Worm (Caenorhabditis elegans) whole organism, L4/young adult: ENCODE measurements around the gene agmo-1.

Experiments
- W03F9.2 ChIP-seq: fragments of 150-350 bp; optimal IDR thresholded peaks from 2 replicates; lab custom pipeline; 2014; ENCODE audit warnings: missing biosample characterization, missing genetic modification characterization
- dao-5 ChIP-seq: sonication (generic microtip); optimal IDR thresholded peaks from 2 replicates; lab custom pipeline; 2016; ENCODE audit warnings: missing genotype, missing genetic modification characterization, moderate library complexity, missing compliant biosample characterization
- him-1 ChIP-seq: sonication (generic microtip); optimal IDR thresholded peaks from 2 replicates; lab custom pipeline; 2016; ENCODE audit warnings: missing genotype, missing genetic modification reagents, missing genetic modification characterization, missing compliant biosample characterization

Gene agmo-1

DNA sequence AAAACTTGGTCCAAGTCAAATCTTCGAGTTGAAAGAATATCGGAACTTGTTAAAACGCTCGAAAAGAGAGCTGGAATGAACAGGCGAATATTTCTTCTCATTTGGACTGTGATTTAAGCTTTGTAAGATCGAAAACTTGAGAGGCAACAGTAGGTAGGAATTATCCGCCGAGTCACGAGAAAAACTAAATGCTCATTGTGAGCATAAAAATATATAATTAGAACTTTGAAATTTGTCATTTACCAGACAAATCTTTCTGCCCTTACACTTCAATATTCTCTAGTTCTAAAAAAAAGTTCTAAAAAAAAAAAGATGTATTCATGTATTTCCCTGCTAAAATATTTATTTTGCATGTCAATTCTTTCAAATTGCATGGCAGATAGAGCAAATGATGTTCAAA, 34.1 kb downstream of the agmo-1 start, which contains the start of the genes irld-19 and irld-61:
irld-19 (minus strand) TSS at position 101 of the 400 bp plus-strand sequence.
irld-61 (plus strand) TSS at position 313 of the 400 bp plus-strand sequence.
- TF ChIP-seq W03F9.2 (tag; lab: Kevin White, UChicago) (no peak), him-1 (tag; lab: Kevin White, UChicago) (no peak), dao-5 (tag; lab: Kevin White, UChicago) (no peak)

DNA sequence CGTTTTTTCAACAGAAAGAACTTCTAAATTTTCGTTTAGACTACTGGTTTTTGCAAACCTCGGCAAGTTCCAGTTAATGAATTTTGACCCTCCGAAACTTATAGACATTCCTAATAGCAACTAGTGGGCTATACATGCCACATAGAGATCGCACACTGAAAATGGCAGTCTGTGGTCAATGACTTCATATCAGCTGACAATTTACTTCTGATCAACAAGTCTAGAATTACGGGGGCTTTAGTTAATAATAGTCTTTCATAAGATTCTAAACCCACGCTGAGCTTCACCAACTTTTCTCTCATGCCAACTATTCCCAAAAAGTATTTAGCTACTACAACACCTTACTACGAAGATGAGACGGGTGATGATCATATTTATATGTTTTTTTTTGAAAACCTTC, 41.0 kb downstream of the agmo-1 start, which contains the start of gene srw-9:
srw-9 (plus strand) TSS at position 301 of the 400 bp plus-strand sequence.
- TF ChIP-seq dao-5 (tag; lab: Kevin White, UChicago) (no peak), him-1 (tag; lab: Kevin White, UChicago) (no peak)

DNA sequence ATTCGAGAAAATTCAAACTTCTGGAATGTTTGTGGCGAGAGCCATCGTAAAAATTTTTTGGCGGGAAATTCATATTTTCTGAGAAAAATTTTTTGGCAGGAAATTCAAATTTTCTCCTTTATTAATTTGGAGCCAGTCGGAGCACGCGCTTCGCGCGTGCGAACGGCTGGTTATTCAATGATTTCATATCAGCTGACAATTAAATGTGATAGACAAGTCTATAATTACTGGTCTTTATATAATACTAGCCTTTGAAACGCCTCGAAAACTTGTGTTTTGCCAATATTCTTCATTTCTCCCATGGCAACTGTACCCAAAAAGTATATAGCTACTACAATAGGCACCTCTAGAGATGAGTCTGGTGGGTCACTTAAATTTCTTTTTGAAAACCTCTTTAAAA, 43.3 kb downstream of the agmo-1 start, which contains the start of gene srw-10:
srw-10 (plus strand) TSS at position 301 of the 400 bp plus-strand sequence.
- no peak for TF ChIP-seq W03F9.2 (tag; lab: Kevin White, UChicago)
- TF ChIP-seq him-1 (tag; lab: Kevin White, UChicago): no peak
- TF ChIP-seq dao-5 (tag; lab: Kevin White, UChicago): no peak

DNA sequence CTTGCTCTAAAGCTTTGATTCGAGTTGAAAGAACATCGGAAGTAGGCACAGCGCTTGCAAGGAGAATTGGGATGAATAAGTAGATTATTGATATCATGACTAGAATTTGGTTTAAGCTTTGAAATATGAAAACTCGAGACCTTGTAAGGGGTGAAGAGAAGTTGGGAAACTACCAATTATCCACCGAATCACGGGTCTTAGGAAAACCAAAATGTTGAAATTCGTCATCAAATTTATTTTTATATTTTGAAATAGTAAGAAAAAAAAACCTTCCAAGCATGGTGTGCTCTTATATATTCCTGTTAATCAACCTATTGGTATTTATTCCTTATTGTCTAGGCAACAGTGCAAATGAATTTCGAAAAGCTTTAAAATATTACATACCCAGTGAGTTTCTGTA, 47.5 kb downstream of the agmo-1 start, which contains the start of the genes irld-60 and irld-20:
irld-60 (minus strand) TSS at position 101 of the 400 bp plus-strand sequence.
irld-20 (plus strand) TSS at position 279 of the 400 bp plus-strand sequence.
- no peak for TF ChIP-seq dao-5 (tag; lab: Kevin White, UChicago)
- TF ChIP-seq him-1 (tag; lab: Kevin White, UChicago): no peak
- TF ChIP-seq W03F9.2 (tag; lab: Kevin White, UChicago): no peak

DNA sequence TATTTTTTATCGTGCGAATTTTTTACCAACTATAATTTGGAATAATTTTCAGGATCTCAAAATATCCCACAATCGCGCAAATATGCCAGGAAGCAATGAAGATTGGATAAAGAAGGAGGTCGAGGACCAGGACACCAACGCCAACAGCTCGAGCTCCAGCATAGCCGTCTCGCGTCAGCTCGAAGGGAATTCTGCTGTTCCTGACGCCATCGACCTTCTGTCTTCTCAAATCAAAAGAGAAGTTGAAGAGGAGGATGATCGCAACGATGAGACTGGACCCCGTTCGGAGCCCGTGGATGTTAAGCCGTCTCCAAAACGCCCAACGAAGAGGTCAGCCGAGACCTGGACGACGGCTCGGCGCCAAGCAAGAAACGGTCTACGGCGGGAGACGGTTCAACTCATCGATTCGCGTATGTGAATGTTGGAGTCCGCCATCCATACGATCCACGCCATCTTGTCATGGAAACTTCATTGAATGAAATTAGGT, 52.0 kb downstream of the agmo-1 start, which contains the start of gene Y111B2A.21:
Y111B2A.21 (plus strand) TSS at position 51 of the 487 bp plus-strand sequence.
- TF ChIP-seq him-1 (tag; lab: Kevin White, UChicago): no peak
- no peak for TF ChIP-seq dao-5 (tag; lab: Kevin White, UChicago)
- TF ChIP-seq W03F9.2 (tag; lab: Kevin White, UChicago): no peak

DNA sequence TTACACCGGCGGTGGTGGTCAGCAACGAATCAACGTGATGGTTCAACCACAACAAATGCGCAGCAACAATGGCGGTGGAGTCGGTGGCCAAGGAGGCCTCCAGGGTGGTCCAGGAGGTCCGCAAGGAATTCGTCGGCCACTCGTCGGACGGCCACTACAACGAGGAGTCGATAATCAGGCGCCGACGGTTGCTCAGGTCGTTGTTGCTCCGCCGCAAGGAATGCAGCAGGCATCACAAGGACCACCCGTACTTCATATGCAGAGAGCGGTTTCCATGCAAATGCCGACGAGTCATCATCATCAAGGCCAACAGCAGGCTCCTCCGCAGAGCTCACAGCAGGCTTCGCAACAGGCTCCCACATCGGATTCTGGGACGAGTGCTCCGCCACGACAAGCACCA, 54.9 kb downstream of the agmo-1 start:
- TF ChIP-seq W03F9.2 (tag; lab: Kevin White, UChicago): no peak
- no peak for TF ChIP-seq dao-5 (tag; lab: Kevin White, UChicago)
- TF ChIP-seq him-1 (tag; lab: Kevin White, UChicago): no peak
